Worm (Caenorhabditis elegans): ENCODE measurements around the gene F17C11.26.

ce11 chrV:10991789-10992188, 50.5 kb downstream of the F17C11.26 start, which contains the start of gene frpr-9:
- TF ChIP-seq C38D4.7 (GFP tag; optimal IDR thresholded peaks at IDR 0.05) (no peak), pqm-1 (tag; optimal IDR thresholded peaks at IDR 0.05) (no peak), ama-1 (optimal IDR thresholded peaks at IDR 0.05) (no peak), sox-4 (tag; optimal IDR thresholded peaks at IDR 0.05) (no peak)

Data from whole organism, late embryonic.